Worm (Caenorhabditis elegans) whole organism, L1 larva: Measurements from ENCODE around the gene T24G10.2.

Experiments used
- C04F5.9 ChIP-seq: sonication (generic microtip); optimal IDR thresholded peaks from 2 replicates; lab custom pipeline; 2016; ENCODE audit warnings: missing genetic modification characterization, missing compliant biosample characterization
- C16A3.4 ChIP-seq: fragments of 150-350 bp; optimal IDR thresholded peaks from 2 replicates; lab custom pipeline; 2014; ENCODE audit warnings: missing biosample characterization, missing genetic modification characterization
- F16B12.6 ChIP-seq: fragments of 150-350 bp; optimal IDR thresholded peaks from 2 replicates; lab custom pipeline; 2014; ENCODE audit warnings: missing biosample characterization, missing genetic modification characterization
- aly-2 ChIP-seq: fragments of 150-350 bp; optimal IDR thresholded peaks from 2 replicates; lab custom pipeline; 2014; ENCODE audit warnings: missing biosample characterization, missing genetic modification characterization
- ceh-88 ChIP-seq: fragments of 200-800 bp; sonication (Bioruptor generic); IDR thresholded peaks from 2 replicates; pipeline ENCODE4 v1.3.6; 2022; ENCODE audit warnings: missing genetic modification characterization, missing compliant biosample characterization
- ceh-90 ChIP-seq: sonication (generic microtip); optimal IDR thresholded peaks from 2 replicates; lab custom pipeline; 2016; ENCODE audit warnings: missing genetic modification characterization, missing compliant biosample characterization
- efl-3 ChIP-seq: fragments of 200-800 bp; sonication (Bioruptor generic); optimal IDR thresholded peaks from 2 replicates; lab custom pipeline; 2018; ENCODE audit warnings: mild to moderate bottlenecking, missing genetic modification characterization, missing compliant biosample characterization
- egl-13 ChIP-seq: sonication (generic microtip); optimal IDR thresholded peaks from 2 replicates; lab custom pipeline; 2016; ENCODE audit warnings: missing genotype, missing genetic modification reagents, missing genetic modification characterization, missing compliant biosample characterization
- egl-27 ChIP-seq, 2 experiments: fragments of 150-350 bp in 1 of 2; sonication (generic microtip); optimal IDR thresholded peaks; 3 replicates each; lab custom pipeline; 2017 to 2018; ENCODE audit warnings: missing biosample characterization in 2 of 2, missing genetic modification characterization in 2 of 2, missing genetic modification reagents in 2 of 2
- ets-5 ChIP-seq: fragments of 200-800 bp; sonication (Bioruptor generic); IDR thresholded peaks from 2 replicates; pipeline ENCODE4 v1.3.6; 2022; ENCODE audit warnings: missing genetic modification characterization, missing compliant biosample characterization
- fkh-10 ChIP-seq: sonication (generic microtip); optimal IDR thresholded peaks from 2 replicates; lab custom pipeline; 2017; ENCODE audit warnings: missing biosample characterization, missing genetic modification reagents, missing genetic modification characterization
- fkh-4 ChIP-seq: sonication (generic microtip); optimal IDR thresholded peaks from 2 replicates; lab custom pipeline; 2016; ENCODE audit warnings: missing compliant biosample characterization, missing genetic modification characterization, borderline replicate concordance
- fos-1 ChIP-seq: fragments of 150-350 bp; optimal IDR thresholded peaks from 2 replicates; lab custom pipeline; 2014; ENCODE audit warnings: missing biosample characterization, missing genetic modification characterization
- hlh-17 ChIP-seq: fragments of 200-800 bp; sonication (Bioruptor generic); optimal IDR thresholded peaks from 2 replicates; lab custom pipeline; 2018; ENCODE audit warnings: missing genetic modification characterization, mild to moderate bottlenecking, missing compliant biosample characterization, moderate library complexity, borderline replicate concordance
- hpl-2 ChIP-seq: fragments of 150-350 bp; optimal IDR thresholded peaks from 2 replicates; lab custom pipeline; 2014; ENCODE audit warnings: missing biosample characterization, missing genetic modification reagents, missing genetic modification characterization
- jun-1 ChIP-seq: fragments of 150-350 bp; optimal IDR thresholded peaks from 2 replicates; lab custom pipeline; 2014; ENCODE audit warnings: missing biosample characterization, missing genetic modification reagents, missing genetic modification characterization
- lin-14 ChIP-seq: fragments of 200-800 bp; sonication (Bioruptor generic); optimal IDR thresholded peaks from 2 replicates; lab custom pipeline; 2018; ENCODE audit warnings: mild to moderate bottlenecking, missing genetic modification characterization, moderate library complexity, missing compliant biosample characterization
- lin-15B ChIP-seq: fragments of 150-350 bp; sonication (generic microtip); optimal IDR thresholded peaks from 3 replicates; lab custom pipeline; 2014; ENCODE audit warnings: missing biosample characterization, missing genetic modification characterization
- lin-35 ChIP-seq, 2 experiments: fragments of 150-350 bp; optimal IDR thresholded peaks; 2 replicates each; lab custom pipeline; 2014; ENCODE audit warnings: missing biosample characterization in 2 of 2, missing genetic modification characterization in 2 of 2, missing genetic modification reagents in 2 of 2
- lin-39 ChIP-seq: fragments of 150-350 bp; optimal IDR thresholded peaks from 2 replicates; lab custom pipeline; 2014; ENCODE audit warnings: missing biosample characterization, missing genetic modification reagents, missing genetic modification characterization
- lir-3 ChIP-seq: sonication (generic microtip); optimal IDR thresholded peaks from 2 replicates; lab custom pipeline; 2016; ENCODE audit warnings: mild to moderate bottlenecking, missing genetic modification characterization, moderate library complexity, missing compliant biosample characterization; ENCODE audit not compliant: poor library complexity
- mef-2 ChIP-seq: fragments of 150-350 bp; optimal IDR thresholded peaks from 2 replicates; lab custom pipeline; 2014; ENCODE audit warnings: missing biosample characterization, missing genetic modification characterization
- mep-1 ChIP-seq: fragments of 150-350 bp; optimal IDR thresholded peaks from 2 replicates; lab custom pipeline; 2014; ENCODE audit warnings: missing biosample characterization, missing genetic modification characterization
- nhr-12 ChIP-seq: sonication (generic microtip); optimal IDR thresholded peaks from 2 replicates; lab custom pipeline; 2017; ENCODE audit warnings: missing biosample characterization, missing genetic modification characterization
- nhr-19 ChIP-seq: fragments of 200-800 bp; sonication (Bioruptor generic); conservative IDR thresholded peaks from 2 replicates; pipeline ENCODE4 v1.3.6; 2022; ENCODE audit warnings: missing genetic modification characterization, missing compliant biosample characterization
- nhr-28 ChIP-seq: fragments of 150-350 bp; optimal IDR thresholded peaks from 2 replicates; lab custom pipeline; 2014; ENCODE audit warnings: missing biosample characterization, missing genetic modification characterization
- nhr-47 ChIP-seq: sonication (generic microtip); optimal IDR thresholded peaks from 2 replicates; lab custom pipeline; 2016; ENCODE audit warnings: mild to moderate bottlenecking, missing genetic modification characterization, moderate library complexity, missing compliant biosample characterization
- nhr-77 ChIP-seq: fragments of 150-350 bp; optimal IDR thresholded peaks from 2 replicates; lab custom pipeline; 2014; ENCODE audit warnings: missing biosample characterization, missing genetic modification characterization
- nhr-84 ChIP-seq: sonication (generic microtip); optimal IDR thresholded peaks from 2 replicates; lab custom pipeline; 2017; ENCODE audit warnings: missing biosample characterization, missing genetic modification characterization
- pqm-1 ChIP-seq: sonication (generic microtip); optimal IDR thresholded peaks from 3 replicates; lab custom pipeline; 2017; ENCODE audit warnings: missing biosample characterization, missing genetic modification characterization
- skn-1 ChIP-seq: fragments of 150-350 bp; optimal IDR thresholded peaks from 2 replicates; lab custom pipeline; 2014; ENCODE audit warnings: missing biosample characterization, missing genetic modification characterization
- snpc-4 ChIP-seq: fragments of 150-350 bp; optimal IDR thresholded peaks from 2 replicates; lab custom pipeline; 2014; ENCODE audit warnings: missing biosample characterization, missing genetic modification characterization
- snu-23 ChIP-seq: sonication (generic microtip); optimal IDR thresholded peaks from 2 replicates; lab custom pipeline; 2016; ENCODE audit warnings: missing genetic modification characterization, missing compliant biosample characterization
- sox-4 ChIP-seq: sonication (generic microtip); optimal IDR thresholded peaks from 2 replicates; lab custom pipeline; 2016; ENCODE audit warnings: missing genetic modification characterization, missing compliant biosample characterization
- sptf-1 ChIP-seq: fragments of 150-350 bp; optimal IDR thresholded peaks from 2 replicates; lab custom pipeline; 2014; ENCODE audit warnings: missing biosample characterization, missing genetic modification characterization
- sup-37 ChIP-seq: fragments of 200-800 bp; sonication (Bioruptor generic); optimal IDR thresholded peaks from 2 replicates; lab custom pipeline; 2018; ENCODE audit warnings: mild to moderate bottlenecking, missing genetic modification characterization, missing compliant biosample characterization
- swsn-7 ChIP-seq: sonication (generic microtip); optimal IDR thresholded peaks from 2 replicates; lab custom pipeline; 2016; ENCODE audit warnings: missing genetic modification characterization, missing compliant biosample characterization
- unc-130 ChIP-seq: fragments of 150-350 bp; optimal IDR thresholded peaks from 2 replicates; lab custom pipeline; 2017; ENCODE audit warnings: missing biosample characterization, missing genetic modification characterization, inconsistent platforms
- unc-30 ChIP-seq: sonication (generic microtip); optimal IDR thresholded peaks from 2 replicates; lab custom pipeline; 2017; ENCODE audit warnings: missing biosample characterization, missing genetic modification characterization
- unc-62 ChIP-seq: fragments of 150-350 bp; optimal IDR thresholded peaks from 2 replicates; lab custom pipeline; 2014; ENCODE audit warnings: missing biosample characterization, missing genetic modification reagents, missing genetic modification characterization
- vab-15 ChIP-seq: sonication (generic microtip); optimal IDR thresholded peaks from 2 replicates; lab custom pipeline; 2017; ENCODE audit warnings: missing genotype, mild to moderate bottlenecking, missing genetic modification characterization, missing compliant biosample characterization
- xbp-1 ChIP-seq: sonication (generic microtip); optimal IDR thresholded peaks from 2 replicates; lab custom pipeline; 2016; ENCODE audit warnings: missing genetic modification characterization, missing compliant biosample characterization
- zip-4 ChIP-seq: fragments of 200-800 bp; sonication (Bioruptor generic); optimal IDR thresholded peaks from 2 replicates; lab custom pipeline; 2018; ENCODE audit warnings: mild to moderate bottlenecking, missing genetic modification characterization, moderate library complexity, missing compliant biosample characterization

Gene T24G10.2

DNA sequence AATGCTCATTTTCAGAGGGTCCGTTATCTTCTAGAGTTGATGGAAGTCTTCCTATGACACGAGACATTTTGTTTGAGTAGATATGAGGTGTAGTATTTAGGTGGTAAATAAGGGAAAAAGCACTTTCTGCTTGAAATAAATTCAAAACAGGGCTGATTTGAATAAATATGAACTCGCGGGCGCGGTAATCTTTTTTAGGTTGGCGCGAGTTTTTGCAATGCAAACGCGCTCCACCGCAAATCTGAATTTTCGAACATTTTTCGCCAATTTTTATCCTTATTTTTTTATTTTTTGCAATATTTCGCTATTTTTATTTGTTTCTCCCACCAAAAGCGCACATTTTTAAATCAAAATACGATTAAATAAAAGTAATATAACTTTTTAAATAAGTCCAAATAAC lies 5.6 kb upstream of the T24G10.2 start, which contains the start of gene skpt-1 (continued):
- TF ChIP-seq lin-39 (tag; lab: Kevin White, UChicago) (no peak), efl-3 (no peak), sptf-1 (tag; lab: Kevin White, UChicago) (no peak), mep-1 (tag; lab: Kevin White, UChicago) (no peak), snu-23 (peak; percentile 26), egl-27 (tag; optimal IDR thresholded peaks at IDR 0.05; lab: Kevin White, UChicago) (no peak), lin-14 (peak; percentile 32), swsn-7 (tag; lab: Kevin White, UChicago) (peak; percentile 9), hlh-17 (GFP tag; lab: Kevin White, UChicago) (no peak), aly-2 (tag; lab: Kevin White, UChicago) (no peak), fkh-10 (GFP tag; lab: Kevin White, UChicago) (no peak), nhr-77 (no peak), lin-35 (GFP tag; optimal IDR thresholded peaks at IDR 0.05; lab: Kevin White, UChicago) (peak; percentile 80 to 93), fos-1 (tag; lab: Kevin White, UChicago) (no peak), lir-3 (tag; lab: Kevin White, UChicago) (no peak), ceh-90 (tag; lab: Kevin White, UChicago) (no peak), snpc-4 (no peak), unc-130 (tag; lab: Kevin White, UChicago) (no peak), C04F5.9 (tag; lab: Kevin White, UChicago) (no peak), sup-37 (GFP tag; lab: Kevin White, UChicago) (no peak), zip-4 (GFP tag; lab: Kevin White, UChicago) (no peak), jun-1 (tag; lab: Kevin White, UChicago) (no peak), nhr-84 (tag; lab: Kevin White, UChicago) (no peak), fkh-4 (no peak), F16B12.6 (tag; lab: Kevin White, UChicago) (peak; percentile 49), egl-13 (tag; lab: Kevin White, UChicago) (no peak), mef-2 (no peak), vab-15 (tag; lab: Kevin White, UChicago) (no peak), unc-30 (tag; lab: Kevin White, UChicago) (no peak), nhr-19 (0 out of 2 replicates have a peak, but pooled peaks have one; percentile 16), xbp-1 (tag; lab: Kevin White, UChicago) (no peak), skn-1 (tag; lab: Kevin White, UChicago) (peak; percentile 41), sox-4 (tag; lab: Kevin White, UChicago) (no peak), unc-62 (GFP tag; lab: Kevin White, UChicago) (no peak), nhr-47 (tag; lab: Kevin White, UChicago) (peak; percentile 33)

DNA sequence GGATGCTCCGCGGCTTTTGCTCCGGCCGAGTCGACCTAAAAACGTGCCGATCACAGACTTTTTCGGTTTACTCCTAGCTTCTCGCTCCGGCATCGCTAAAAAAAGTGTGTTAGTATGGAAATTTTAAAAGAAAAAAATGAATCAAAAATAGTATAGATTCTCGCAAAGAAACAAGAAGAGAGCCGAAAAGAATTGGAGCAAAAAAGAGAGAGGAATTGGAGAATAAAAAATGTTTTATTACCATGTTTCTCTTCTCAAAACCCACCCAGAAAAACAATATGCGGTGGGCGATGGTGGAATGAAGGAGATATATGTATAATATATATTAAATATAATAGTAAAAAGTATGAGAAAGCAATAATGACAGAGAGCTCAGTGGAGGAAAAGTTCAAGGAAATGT lies 2.0 kb downstream of the T24G10.2 start, which contains the start of gene W03A5.6:
Gene W03A5.6 (minus strand): TSS at position 101 of the 400 bp plus-strand sequence.
- no peak for TF ChIP-seq nhr-28 (tag; lab: Kevin White, UChicago)
- no peak for TF ChIP-seq nhr-12 (tag; lab: Kevin White, UChicago)
- no peak for TF ChIP-seq lin-15B
- TF ChIP-seq C16A3.4 (tag; lab: Kevin White, UChicago), result no peak
- TF ChIP-seq pqm-1 (tag; lab: Kevin White, UChicago), result no peak
- TF ChIP-seq hpl-2 (GFP tag; lab: Kevin White, UChicago), result no peak
- TF ChIP-seq ceh-88 (GFP tag; lab: Robert Waterston, UW), result no peak
- TF ChIP-seq unc-30 (tag; lab: Kevin White, UChicago), result no peak
- TF ChIP-seq ets-5, result no peak
